Fruit fly (Drosophila melanogaster): ENCODE results near the gene hwt.
A peak's percentile ranks its signal among the peaks of the same experiment; 100 is the strongest.

Gene hwt

dm6 chrX:12591223-12592120 lies 23.2 kb upstream of the hwt start (continued):
- TF ChIP-seq CG32532 (GFP tag; IDR thresholded peaks at IDR 0.05) (peak; percentile 42; the same call in 1 of the 2 replicates), disco-r (GFP tag; optimal IDR thresholded peaks at IDR 0.05) (peak; percentile 52), Bgb (GFP tag; IDR thresholded peaks at IDR 0.05; ENCODE audit: partially characterized antibody) (no peak), CG10979 (tag; optimal IDR thresholded peaks at IDR 0.05) (peak; percentile 66), ab (GFP tag; optimal IDR thresholded peaks at IDR 0.05) (no peak), CG17328 (GFP tag; IDR thresholded peaks at IDR 0.05) (0 out of 2 replicates have a peak, but pooled peaks have one; percentile 10), CG18764 (GFP tag; optimal IDR thresholded peaks at IDR 0.05) (no peak), Mes4 (GFP tag; optimal IDR thresholded peaks at IDR 0.05) (peak; percentile 45), CG6813 (GFP tag; optimal IDR thresholded peaks at IDR 0.05) (peak; percentile 36), CG33213 (GFP tag; optimal IDR thresholded peaks at IDR 0.05) (no peak), insv (GFP tag; optimal IDR thresholded peaks at IDR 0.05) (no peak), CG13624 (GFP tag; optimal IDR thresholded peaks at IDR 0.05) (peak; percentile 12), Atf3 (GFP tag; optimal IDR thresholded peaks at IDR 0.05) (peak; percentile 43), Atf6 (GFP tag; IDR thresholded peaks at IDR 0.05) (no peak), ap (GFP tag; IDR thresholded peaks at IDR 0.05) (no peak), eve (GFP tag; optimal IDR thresholded peaks at IDR 0.05) (no peak), fd96Cb (tag; optimal IDR thresholded peaks at IDR 0.05) (peak; percentile 52), CG17829 (tag; optimal IDR thresholded peaks at IDR 0.05) (peak; percentile 47), CG9727 (GFP tag; optimal IDR thresholded peaks at IDR 0.05) (peak; percentile 63), CG12236 (GFP tag; optimal IDR thresholded peaks at IDR 0.05) (peak; percentile 23), ERR (GFP tag; optimal IDR thresholded peaks at IDR 0.05) (no peak), ATbp (GFP tag; optimal IDR thresholded peaks at IDR 0.05) (peak; percentile 22), CG12071 (GFP tag; optimal IDR thresholded peaks at IDR 0.05) (no peak), Six4 (GFP tag; optimal IDR thresholded peaks at IDR 0.05) (peak; percentile 67), CG7357 (GFP tag; IDR thresholded peaks at IDR 0.05) (no peak), CG9609 (GFP tag; optimal IDR thresholded peaks at IDR 0.05) (peak; percentile 64), CoRest (tag; optimal IDR thresholded peaks at IDR 0.05) (peak; percentile 65), dati (GFP tag; IDR thresholded peaks at IDR 0.05) (no peak), CG2875 (GFP tag; optimal IDR thresholded peaks at IDR 0.05) (peak; percentile 56), CG10147 (GFP tag; optimal IDR thresholded peaks at IDR 0.05) (no peak), gce (GFP tag; IDR thresholded peaks at IDR 0.05) (no peak), Camta (GFP tag; optimal IDR thresholded peaks at IDR 0.05) (peak; percentile 23), CG4820 (GFP tag; optimal IDR thresholded peaks at IDR 0.05) (peak; percentile 43), oc (tag; optimal IDR thresholded peaks at IDR 0.05) (peak; percentile 3), caup (GFP tag; optimal IDR thresholded peaks at IDR 0.05; ENCODE audit: severe bottlenecking) (peak; percentile 22), schlank (tag; optimal IDR thresholded peaks at IDR 0.05) (no peak), nmo (GFP tag; optimal IDR thresholded peaks at IDR 0.05) (peak; percentile 63), lilli (GFP tag; optimal IDR thresholded peaks at IDR 0.05) (peak; percentile 25), CG8089 (GFP tag; optimal IDR thresholded peaks at IDR 0.05) (peak; percentile 11), zfh2 (GFP tag; optimal IDR thresholded peaks at IDR 0.05) (peak; percentile 4), HmgD (GFP tag; optimal IDR thresholded peaks at IDR 0.05) (peak; percentile 18), CG18599 (GFP tag; optimal IDR thresholded peaks at IDR 0.05) (peak; percentile 37), twi (tag; optimal IDR thresholded peaks at IDR 0.05) (peak; percentile 13), bsh (GFP tag; optimal IDR thresholded peaks at IDR 0.05) (peak; percentile 39 to 62), CG4328 (GFP tag; optimal IDR thresholded peaks at IDR 0.05) (peak; percentile 45), Trl (optimal IDR thresholded peaks at IDR 0.05) (no peak), Trl (GFP tag; optimal IDR thresholded peaks at IDR 0.05) (peak; percentile 43), CG13424 (tag; optimal IDR thresholded peaks at IDR 0.05) (peak; percentile 54), bab2 (GFP tag; optimal IDR thresholded peaks at IDR 0.05) (peak; percentile 14)
